Worm (Caenorhabditis elegans) whole organism, L2 larva: Measurements from ENCODE around the gene T20B12.4.

Experiments
- C34F6.9 ChIP-seq: fragments of 150-350 bp; optimal IDR thresholded peaks from 2 replicates; lab custom pipeline; 2014; ENCODE audit warnings: missing biosample characterization, missing genetic modification characterization
- F13H6.1 ChIP-seq: sonication (generic microtip); optimal IDR thresholded peaks from 2 replicates; lab custom pipeline; 2016; ENCODE audit warnings: missing genetic modification characterization, missing compliant biosample characterization
- R02D3.7 ChIP-seq: fragments of 150-350 bp; optimal IDR thresholded peaks from 2 replicates; lab custom pipeline; 2014; ENCODE audit warnings: missing biosample characterization, missing genetic modification characterization
- Y55F3AM.14 ChIP-seq: fragments of 200-800 bp; sonication (Bioruptor generic); optimal IDR thresholded peaks from 2 replicates; lab custom pipeline; 2018; ENCODE audit warnings: mild to moderate bottlenecking, missing genetic modification characterization, missing compliant biosample characterization
- ZK546.5 ChIP-seq: sonication (generic microtip); optimal IDR thresholded peaks from 2 replicates; lab custom pipeline; 2017; ENCODE audit warnings: missing biosample characterization, missing genetic modification characterization
- alr-1 ChIP-seq: fragments of 150-350 bp; optimal IDR thresholded peaks from 2 replicates; lab custom pipeline; 2014; ENCODE audit warnings: missing biosample characterization, missing genetic modification characterization
- aly-2 ChIP-seq: fragments of 150-350 bp; optimal IDR thresholded peaks from 2 replicates; lab custom pipeline; 2014; ENCODE audit warnings: missing biosample characterization, missing genetic modification characterization
- ama-1 ChIP-seq: fragments of 150-350 bp; optimal IDR thresholded peaks from 2 replicates; lab custom pipeline; 2018; ENCODE audit warnings: inconsistent platforms
- blmp-1 ChIP-seq: sonication (generic microtip); optimal IDR thresholded peaks from 2 replicates; lab custom pipeline; 2017; ENCODE audit warnings: missing genetic modification characterization, mild to moderate bottlenecking, missing compliant biosample characterization, antibody characterized with exemption, moderate library complexity; ENCODE audit not compliant: insufficient read depth
- ceh-16 ChIP-seq: fragments of 150-350 bp; optimal IDR thresholded peaks from 2 replicates; lab custom pipeline; 2014; ENCODE audit warnings: missing biosample characterization, missing genetic modification characterization
- ceh-82 ChIP-seq: fragments of 150-350 bp; optimal IDR thresholded peaks from 2 replicates; lab custom pipeline; 2014; ENCODE audit warnings: missing biosample characterization, missing genetic modification characterization
- crh-2 ChIP-seq: sonication (generic microtip); optimal IDR thresholded peaks from 2 replicates; lab custom pipeline; 2017; ENCODE audit warnings: missing biosample characterization, missing genetic modification characterization
- dmd-4 ChIP-seq: sonication (generic microtip); optimal IDR thresholded peaks from 2 replicates; lab custom pipeline; 2017; ENCODE audit warnings: missing biosample characterization, missing genetic modification characterization
- egl-27 ChIP-seq: sonication (generic microtip); optimal IDR thresholded peaks from 3 replicates; lab custom pipeline; 2017; ENCODE audit warnings: missing biosample characterization, missing genetic modification reagents, missing genetic modification characterization
- elt-1 ChIP-seq: fragments of 150-350 bp; optimal IDR thresholded peaks from 2 replicates; lab custom pipeline; 2014; ENCODE audit warnings: missing biosample characterization, missing genetic modification characterization
- elt-3 ChIP-seq: sonication (generic microtip); optimal IDR thresholded peaks from 2 replicates; lab custom pipeline; 2017; ENCODE audit warnings: missing biosample characterization, missing genetic modification characterization
- fos-1 ChIP-seq: fragments of 150-350 bp; optimal IDR thresholded peaks from 2 replicates; lab custom pipeline; 2014; ENCODE audit warnings: missing biosample characterization, missing genetic modification characterization
- gmeb-1 ChIP-seq: fragments of 150-350 bp; optimal IDR thresholded peaks from 2 replicates; lab custom pipeline; 2014; ENCODE audit warnings: missing biosample characterization, missing genetic modification characterization
- lin-11 ChIP-seq: fragments of 150-350 bp; sonication (generic microtip); optimal IDR thresholded peaks from 2 replicates; lab custom pipeline; 2014; ENCODE audit warnings: missing biosample characterization, missing genetic modification characterization, inconsistent platforms, mixed read lengths
- lin-13 ChIP-seq: fragments of 150-350 bp; optimal IDR thresholded peaks from 2 replicates; lab custom pipeline; 2014; ENCODE audit warnings: missing biosample characterization, missing genetic modification reagents, missing genetic modification characterization
- lin-39 ChIP-seq: fragments of 150-350 bp; optimal IDR thresholded peaks from 2 replicates; lab custom pipeline; 2014; ENCODE audit warnings: missing biosample characterization, missing genetic modification reagents, missing genetic modification characterization
- lsy-2 ChIP-seq, 2 experiments: fragments of 150-350 bp in 1 of 2; sonication (generic microtip) in 1 of 2; optimal IDR thresholded peaks; 2 replicates each; lab custom pipeline; 2014 to 2017; ENCODE audit warnings: missing biosample characterization in 2 of 2, missing genetic modification characterization in 2 of 2
- mab-5 ChIP-seq: fragments of 150-350 bp; optimal IDR thresholded peaks from 2 replicates; lab custom pipeline; 2014; ENCODE audit warnings: missing biosample characterization, missing genetic modification characterization
- mbf-1 ChIP-seq: sonication (generic microtip); optimal IDR thresholded peaks from 2 replicates; lab custom pipeline; 2017; ENCODE audit warnings: missing biosample characterization, missing genetic modification characterization
- mdl-1 ChIP-seq, 2 experiments: fragments of 150-350 bp in 1 of 2; sonication (generic microtip) in 1 of 2; optimal IDR thresholded peaks; 2 replicates each; lab custom pipeline; 2017; ENCODE audit warnings: missing biosample characterization in 2 of 2, missing genetic modification characterization in 2 of 2
- nhr-10 ChIP-seq: sonication (generic microtip); optimal IDR thresholded peaks from 2 replicates; lab custom pipeline; 2017; ENCODE audit warnings: missing biosample characterization, missing genetic modification characterization
- nhr-11 ChIP-seq: fragments of 150-350 bp; optimal IDR thresholded peaks from 2 replicates; lab custom pipeline; 2014; ENCODE audit warnings: missing biosample characterization, missing genetic modification characterization
- nhr-12 ChIP-seq: fragments of 150-350 bp; optimal IDR thresholded peaks from 2 replicates; lab custom pipeline; 2014; ENCODE audit warnings: missing biosample characterization, missing genetic modification characterization
- nhr-129 ChIP-seq: fragments of 150-350 bp; optimal IDR thresholded peaks from 2 replicates; lab custom pipeline; 2014; ENCODE audit warnings: missing biosample characterization, missing genetic modification characterization
- nhr-21 ChIP-seq: fragments of 150-350 bp; optimal IDR thresholded peaks from 2 replicates; lab custom pipeline; 2014; ENCODE audit warnings: missing biosample characterization, missing genetic modification characterization
- nhr-23 ChIP-seq: fragments of 150-350 bp; optimal IDR thresholded peaks from 2 replicates; lab custom pipeline; 2014; ENCODE audit warnings: missing biosample characterization, missing genetic modification reagents, missing genetic modification characterization
- nhr-237 ChIP-seq: fragments of 150-350 bp; optimal IDR thresholded peaks from 2 replicates; lab custom pipeline; 2014; ENCODE audit warnings: missing biosample characterization, missing genetic modification characterization
- nhr-25 ChIP-seq: fragments of 150-350 bp; sonication (generic microtip); optimal IDR thresholded peaks from 3 replicates; lab custom pipeline; 2014; ENCODE audit warnings: missing biosample characterization, missing genetic modification characterization
- nhr-6 ChIP-seq: fragments of 150-350 bp; optimal IDR thresholded peaks from 2 replicates; lab custom pipeline; 2014; ENCODE audit warnings: missing biosample characterization, missing genetic modification characterization
- nhr-77 ChIP-seq: fragments of 150-350 bp; optimal IDR thresholded peaks from 2 replicates; lab custom pipeline; 2014; ENCODE audit warnings: missing biosample characterization, missing genetic modification characterization
- peb-1 ChIP-seq: fragments of 150-350 bp; optimal IDR thresholded peaks from 2 replicates; lab custom pipeline; 2014; ENCODE audit warnings: missing biosample characterization, missing genetic modification characterization
- sem-4 ChIP-seq: fragments of 150-350 bp; optimal IDR thresholded peaks from 2 replicates; lab custom pipeline; 2014; ENCODE audit warnings: missing biosample characterization, missing genetic modification reagents, missing genetic modification characterization
- skn-1 ChIP-seq: sonication (generic microtip); optimal IDR thresholded peaks from 2 replicates; lab custom pipeline; 2017; ENCODE audit warnings: missing biosample characterization, missing genetic modification characterization
- sma-3 ChIP-seq: sonication (generic microtip); optimal IDR thresholded peaks from 2 replicates; lab custom pipeline; 2016; ENCODE audit warnings: missing genetic modification reagents, missing genetic modification characterization, missing compliant biosample characterization
- sma-9 ChIP-seq, 2 experiments: fragments of 150-350 bp in 1 of 2; sonication (generic microtip) in 1 of 2; optimal IDR thresholded peaks; 2 replicates each; lab custom pipeline; 2014 to 2016; ENCODE audit warnings: missing genetic modification characterization in 2 of 2, mild to moderate bottlenecking in 1 of 2, missing biosample characterization in 1 of 2, missing compliant biosample characterization in 1 of 2, missing genetic modification reagents in 1 of 2, moderate library complexity in 1 of 2
- snpc-4 ChIP-seq: fragments of 150-350 bp; optimal IDR thresholded peaks from 2 replicates; lab custom pipeline; 2014; ENCODE audit warnings: missing biosample characterization, missing genetic modification characterization
- unc-39 ChIP-seq: fragments of 150-350 bp; optimal IDR thresholded peaks from 2 replicates; lab custom pipeline; 2014; ENCODE audit warnings: missing biosample characterization, missing genetic modification characterization
- unc-55 ChIP-seq: fragments of 150-350 bp; sonication (generic microtip); optimal IDR thresholded peaks from 3 replicates; lab custom pipeline; 2014; ENCODE audit warnings: missing biosample characterization, missing genetic modification reagents, missing genetic modification characterization
- unc-62 ChIP-seq: fragments of 150-350 bp; optimal IDR thresholded peaks from 2 replicates; lab custom pipeline; 2014; ENCODE audit warnings: missing biosample characterization, missing genetic modification reagents, missing genetic modification characterization
- zag-1 ChIP-seq: fragments of 150-350 bp; optimal IDR thresholded peaks from 2 replicates; lab custom pipeline; 2014; ENCODE audit warnings: missing biosample characterization, missing genetic modification characterization
- ztf-1 ChIP-seq: fragments of 200-800 bp; sonication (Bioruptor generic); conservative IDR thresholded peaks from 2 replicates; pipeline ENCODE4 v1.3.6; 2022; ENCODE audit warnings: missing genetic modification characterization, missing compliant biosample characterization
- ztf-11 ChIP-seq: sonication (generic microtip); optimal IDR thresholded peaks from 2 replicates; lab custom pipeline; 2017; ENCODE audit warnings: missing biosample characterization, missing genetic modification characterization
- ztf-4 ChIP-seq: fragments of 150-350 bp; optimal IDR thresholded peaks from 2 replicates; lab custom pipeline; 2014; ENCODE audit warnings: missing biosample characterization, missing genetic modification characterization

T20B12.4 gene

DNA sequence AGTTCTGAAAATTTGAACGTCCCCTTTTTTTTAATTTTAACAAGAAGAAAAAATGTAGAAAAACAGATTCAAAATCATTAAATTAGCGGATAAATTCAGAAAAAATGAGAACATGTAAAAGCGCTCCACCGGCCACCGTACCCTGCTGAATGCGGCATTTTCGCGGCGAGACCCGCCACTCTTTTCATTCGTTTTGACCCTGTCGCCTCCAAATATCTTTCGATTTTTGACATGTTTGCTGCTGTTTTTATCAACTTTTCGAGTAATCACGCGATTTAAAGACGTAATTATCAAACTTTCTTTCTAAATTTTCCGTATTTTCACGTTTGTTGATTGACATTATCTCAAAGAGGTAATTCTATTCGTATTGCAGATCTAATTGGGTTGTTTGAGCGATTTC is 31.3 kb upstream of the T20B12.4 start, which contains the start of gene gsp-2:
TSS of gene gsp-2 (plus strand) at position 374 of the 400 bp plus-strand sequence.
- TF ChIP-seq nhr-237 (tag; lab: Kevin White, UChicago) (no peak), lin-39 (tag; lab: Kevin White, UChicago) (no peak), sma-3 (GFP tag; lab: Kevin White, UChicago) (peak; percentile 59), ama-1 (lab: Kevin White, UChicago) (peak; percentile 58), nhr-11 (no peak), unc-55 (peak; percentile 87), sem-4 (tag; lab: Kevin White, UChicago) (peak; percentile 51), nhr-12 (tag; lab: Kevin White, UChicago) (no peak), elt-1 (no peak), blmp-1 (tag; lab: Kevin White, UChicago) (peak; percentile 22), lin-13 (GFP tag; lab: Kevin White, UChicago) (peak; percentile 75), fos-1 (tag; lab: Kevin White, UChicago) (peak; percentile 46), Y55F3AM.14 (GFP tag; lab: Kevin White, UChicago) (peak; percentile 43), lin-11 (tag; lab: Kevin White, UChicago) (peak; percentile 87), unc-62 (GFP tag; lab: Kevin White, UChicago) (no peak), nhr-21 (tag; lab: Kevin White, UChicago) (peak; percentile 27), peb-1 (tag; lab: Kevin White, UChicago) (no peak), gmeb-1 (tag; lab: Kevin White, UChicago) (peak; percentile 71), R02D3.7 (no peak), nhr-129 (peak; percentile 77), mab-5 (tag; lab: Kevin White, UChicago) (no peak), lsy-2 (tag; optimal IDR thresholded peaks at IDR 0.05; lab: Kevin White, UChicago) (peak; percentile 86 to 97), snpc-4 (tag; lab: Kevin White, UChicago) (peak; percentile 54), skn-1 (no peak), C34F6.9 (tag; lab: Kevin White, UChicago) (peak; percentile 81), crh-2 (tag; lab: Kevin White, UChicago) (peak; percentile 77), alr-1 (tag; lab: Kevin White, UChicago) (no peak), ceh-16 (tag; lab: Kevin White, UChicago) (peak; percentile 42), aly-2 (tag; lab: Kevin White, UChicago) (no peak), unc-39 (no peak), egl-27 (tag; lab: Kevin White, UChicago) (no peak), nhr-77 (tag; lab: Kevin White, UChicago) (no peak), sma-9 (GFP tag; optimal IDR thresholded peaks at IDR 0.05; lab: Kevin White, UChicago) (peak; percentile 33), sma-9 (tag; optimal IDR thresholded peaks at IDR 0.05; lab: Kevin White, UChicago) (no peak), elt-3 (no peak), ztf-11 (tag; lab: Kevin White, UChicago) (no peak), dmd-4 (no peak), ztf-1 (no peak), mbf-1 (tag; lab: Kevin White, UChicago) (no peak), nhr-23 (tag; lab: Kevin White, UChicago) (no peak), F13H6.1 (tag; lab: Kevin White, UChicago) (peak; percentile 23), ZK546.5 (tag; lab: Kevin White, UChicago) (peak; percentile 86), mdl-1 (tag; optimal IDR thresholded peaks at IDR 0.05; lab: Kevin White, UChicago) (no peak), nhr-25 (tag; lab: Kevin White, UChicago) (peak; percentile 29), ceh-82 (tag; lab: Kevin White, UChicago) (no peak), nhr-10 (tag; lab: Kevin White, UChicago) (no peak), zag-1 (tag; lab: Kevin White, UChicago) (no peak), ztf-4 (tag; lab: Kevin White, UChicago) (no peak), nhr-6 (tag; lab: Kevin White, UChicago) (no peak)
